Worm (Caenorhabditis elegans) whole organism, young adult: Measurements from ENCODE around the gene nlp-28.

Source experiments
- efl-1 ChIP-seq: fragments of 150-350 bp; optimal IDR thresholded peaks from 2 replicates; lab custom pipeline; 2014; ENCODE audit warnings: missing biosample characterization, missing genetic modification reagents, missing genetic modification characterization
- lsy-27 ChIP-seq: sonication (generic microtip); optimal IDR thresholded peaks from 2 replicates; lab custom pipeline; 2017; ENCODE audit warnings: missing genetic modification characterization, mild to moderate bottlenecking, missing compliant biosample characterization, antibody characterized with exemption, missing genotype, borderline replicate concordance; ENCODE audit not compliant: insufficient read depth
- madf-10 ChIP-seq: sonication (generic microtip); optimal IDR thresholded peaks from 2 replicates; lab custom pipeline; 2016; ENCODE audit warnings: mild to moderate bottlenecking, missing genetic modification characterization, missing compliant biosample characterization
- mes-4 ChIP-seq: sonication (generic microtip); optimal IDR thresholded peaks from 2 replicates; lab custom pipeline; 2016; ENCODE audit warnings: missing genotype, missing genetic modification characterization, missing compliant biosample characterization
- pha-4 ChIP-seq: fragments of 150-350 bp; sonication (generic microtip); optimal IDR thresholded peaks from 2 replicates; lab custom pipeline; 2014; ENCODE audit warnings: missing biosample characterization, missing genetic modification reagents, missing genetic modification characterization
- rec-8 ChIP-seq, 2 experiments: sonication (generic microtip); optimal IDR thresholded peaks; 2 replicates each; lab custom pipeline; 2016; ENCODE audit warnings: mild to moderate bottlenecking in 2 of 2, missing genetic modification characterization in 2 of 2, missing genetic modification reagents in 2 of 2, missing genotype in 2 of 2, missing biosample characterization in 1 of 2, missing compliant biosample characterization in 1 of 2, moderate library complexity in 1 of 2
- repo-1 ChIP-seq: sonication (generic microtip); optimal IDR thresholded peaks from 2 replicates; lab custom pipeline; 2017; ENCODE audit warnings: mild to moderate bottlenecking, missing genetic modification characterization, missing compliant biosample characterization
- sea-2 ChIP-seq: fragments of 200-800 bp; sonication (Bioruptor generic); IDR thresholded peaks from 2 replicates; pipeline ENCODE4 v1.3.6; 2022; ENCODE audit warnings: missing genetic modification characterization, missing compliant biosample characterization
- snpc-4 ChIP-seq, 5 experiments: fragments of 150-350 bp in 1 of 5; sonication (generic microtip) in 4 of 5; optimal IDR thresholded peaks; 2 replicates each; lab custom pipeline; 2014 to 2018; ENCODE audit warnings: missing genetic modification characterization in 5 of 5, missing biosample characterization in 3 of 5, antibody characterized with exemption in 2 of 5, mild to moderate bottlenecking in 2 of 5, missing compliant biosample characterization in 2 of 5, missing genotype in 2 of 5, moderate library complexity in 2 of 5, missing genetic modification reagents in 1 of 5
- tbx-9 ChIP-seq: sonication (generic microtip); optimal IDR thresholded peaks from 2 replicates; lab custom pipeline; 2016; ENCODE audit warnings: borderline replicate concordance, missing genetic modification characterization, inconsistent platforms, missing compliant biosample characterization
- unc-130 ChIP-seq: sonication (generic microtip); optimal IDR thresholded peaks from 2 replicates; lab custom pipeline; 2016; ENCODE audit warnings: missing genetic modification reagents, missing genetic modification characterization, missing compliant biosample characterization
- unc-62 ChIP-seq: fragments of 150-350 bp; optimal IDR thresholded peaks from 2 replicates; lab custom pipeline; 2014; ENCODE audit warnings: missing biosample characterization, missing genetic modification reagents, missing genetic modification characterization

DNA sequence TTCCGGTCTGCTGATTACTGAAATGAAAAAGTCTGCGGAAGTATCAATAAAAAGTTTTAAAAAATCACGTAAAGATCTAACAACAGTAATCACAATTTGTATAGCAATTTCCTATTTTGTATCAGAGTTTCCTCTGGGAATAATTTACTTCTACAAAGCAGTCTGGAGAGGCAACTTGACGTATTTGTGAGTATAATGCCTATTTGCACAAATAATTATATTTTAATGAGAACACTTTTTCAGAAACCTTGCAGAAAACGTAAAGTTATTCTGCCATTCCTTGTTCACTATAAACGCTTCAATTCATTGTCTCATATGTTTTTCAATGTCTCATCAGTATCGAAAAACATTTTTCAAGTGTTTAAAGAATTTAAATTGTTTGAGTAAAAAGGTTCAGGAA lies 30.9 kb downstream of the nlp-28 start:
- TF ChIP-seq mes-4 (tag; lab: Kevin White, UChicago) (no peak), unc-130 (no peak), madf-10 (no peak), lsy-27 (tag; lab: Kevin White, UChicago) (no peak), snpc-4 (GFP tag; optimal IDR thresholded peaks at IDR 0.05; lab: Kevin White, UChicago) (no peak), snpc-4 (tag; optimal IDR thresholded peaks at IDR 0.05; lab: Kevin White, UChicago) (no peak), tbx-9 (tag; lab: Kevin White, UChicago) (no peak), unc-62 (no peak), efl-1 (GFP tag; lab: Kevin White, UChicago) (no peak), sea-2 (GFP tag; lab: Robert Waterston, UW) (no peak), repo-1 (tag; lab: Kevin White, UChicago) (no peak), rec-8 (tag; optimal IDR thresholded peaks at IDR 0.05; lab: Kevin White, UChicago) (no peak), pha-4 (tag; lab: Kevin White, UChicago) (no peak)
